Worm (Caenorhabditis elegans) whole organism, mixed stage, embryonic: ENCODE measurements around the gene mdt-26.

ENCODE experiments used
- blmp-1 ChIP-seq: fragments of 150-350 bp; optimal IDR thresholded peaks from 2 replicates; lab custom pipeline; 2014; ENCODE audit warnings: missing biosample characterization, missing genetic modification characterization
- ces-1 ChIP-seq: fragments of 150-350 bp; optimal IDR thresholded peaks from 2 replicates; lab custom pipeline; 2014; ENCODE audit warnings: missing biosample characterization, missing genetic modification reagents, missing genetic modification characterization
- ham-2 ChIP-seq: fragments of 200-800 bp; sonication (Bioruptor generic); optimal IDR thresholded peaks from 2 replicates; lab custom pipeline; 2018; ENCODE audit warnings: mild to moderate bottlenecking, missing genetic modification characterization, missing compliant biosample characterization
- lin-13 ChIP-seq: fragments of 150-350 bp; optimal IDR thresholded peaks from 2 replicates; lab custom pipeline; 2014; ENCODE audit warnings: missing biosample characterization, missing genetic modification characterization
- nhr-237 ChIP-seq: fragments of 150-350 bp; optimal IDR thresholded peaks from 2 replicates; lab custom pipeline; 2014; ENCODE audit warnings: missing biosample characterization, missing genetic modification characterization
- nhr-28 ChIP-seq: fragments of 150-350 bp; optimal IDR thresholded peaks from 2 replicates; lab custom pipeline; 2014; ENCODE audit warnings: missing biosample characterization, missing genetic modification characterization
- snpc-4 ChIP-seq: fragments of 150-350 bp; optimal IDR thresholded peaks from 2 replicates; lab custom pipeline; 2014; ENCODE audit warnings: missing biosample characterization, missing genetic modification characterization
- sptf-1 ChIP-seq: sonication (generic microtip); optimal IDR thresholded peaks from 2 replicates; lab custom pipeline; 2017; ENCODE audit warnings: mild to moderate bottlenecking, missing genetic modification characterization, moderate library complexity, missing compliant biosample characterization
- unc-62 ChIP-seq: fragments of 150-350 bp; optimal IDR thresholded peaks from 2 replicates; lab custom pipeline; 2014; ENCODE audit warnings: missing biosample characterization, missing genetic modification reagents, missing genetic modification characterization
- ztf-11 ChIP-seq: fragments of 150-350 bp; optimal IDR thresholded peaks from 2 replicates; lab custom pipeline; 2014; ENCODE audit warnings: missing biosample characterization, missing genetic modification characterization

- TF ChIP-seq sptf-1 (tag; lab: Kevin White, UChicago) = peak; percentile 85
- TF ChIP-seq unc-62 (GFP tag; lab: Kevin White, UChicago) = peak; percentile 42
- TF ChIP-seq nhr-28 (tag; lab: Kevin White, UChicago) = no peak
- TF ChIP-seq ces-1 = peak; percentile 36
- TF ChIP-seq blmp-1 (tag; lab: Kevin White, UChicago) = no peak
- TF ChIP-seq snpc-4 (tag; lab: Kevin White, UChicago) = no peak
- no peak for TF ChIP-seq nhr-237
- TF ChIP-seq lin-13 (tag; lab: Kevin White, UChicago) = peak; percentile 73
- TF ChIP-seq ham-2 = peak; percentile 78
- peak; percentile 20 for TF ChIP-seq ztf-11 (tag; lab: Kevin White, UChicago)
These were observed at the start of gene mdt-26, which contains the start of gene ift-43 for ce11 chrII:5660736-5661734.
